Fruit fly (Drosophila melanogaster) ovary, adult (tissue): ENCODE data around the gene ldbr.
A peak's percentile ranks its signal among the peaks of the same experiment; 100 is the strongest.

Experiments used
- CG17801 ChIP-seq: fragments of 200-800 bp; optimal IDR thresholded peaks from 2 replicates; lab custom pipeline; 2019; ENCODE audit warnings: missing biosample characterization, mild to moderate bottlenecking, missing genetic modification characterization, moderate library complexity; ENCODE audit not compliant: partially characterized antibody

The ldbr gene

DNA sequence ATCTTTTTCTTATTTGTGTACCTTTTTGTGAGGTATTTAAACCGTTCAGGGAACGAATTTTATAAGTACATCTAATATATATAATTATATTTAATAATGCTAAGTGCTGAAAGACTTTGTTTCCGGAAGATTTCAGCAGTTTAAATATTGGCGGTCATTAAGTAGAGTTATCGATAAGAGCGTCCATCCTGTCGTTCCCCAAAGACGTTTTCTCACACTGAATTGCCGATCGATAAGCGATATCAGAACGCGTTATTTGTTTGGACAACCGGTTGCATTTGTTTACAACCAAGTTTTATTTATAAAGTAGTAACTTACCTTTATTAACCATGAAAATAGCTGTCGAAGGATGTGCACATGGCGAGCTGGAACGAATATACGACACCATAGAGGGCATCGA lies at the start of gene ldbr:
Gene ldbr (plus strand): TSS at position 238 of the 400 bp plus-strand sequence.
- peak; percentile 34 for TF ChIP-seq CG17801 (GFP tag; lab: Kevin White, UChicago)

DNA sequence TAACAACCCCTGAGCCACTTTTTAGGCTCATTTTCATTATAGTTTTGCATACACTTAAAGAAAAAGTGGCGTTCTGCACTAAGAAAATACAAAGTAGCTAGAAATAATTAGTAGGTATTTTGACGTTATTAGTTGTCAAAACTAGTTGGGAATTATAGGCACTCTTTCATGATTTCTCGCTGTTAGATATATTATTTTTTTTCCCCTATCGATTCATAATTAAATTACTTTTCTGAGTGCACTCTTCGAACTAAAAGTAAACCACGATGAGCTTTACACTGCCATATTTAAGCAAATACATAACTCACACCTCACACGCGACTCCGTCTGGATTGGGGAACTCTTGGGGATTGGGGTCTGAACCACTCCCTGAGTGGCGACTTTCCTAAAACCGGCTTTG lies 48.9 kb upstream of the ldbr start:
- TF ChIP-seq CG17801 (GFP tag; lab: Kevin White, UChicago) = peak; percentile 62

DNA sequence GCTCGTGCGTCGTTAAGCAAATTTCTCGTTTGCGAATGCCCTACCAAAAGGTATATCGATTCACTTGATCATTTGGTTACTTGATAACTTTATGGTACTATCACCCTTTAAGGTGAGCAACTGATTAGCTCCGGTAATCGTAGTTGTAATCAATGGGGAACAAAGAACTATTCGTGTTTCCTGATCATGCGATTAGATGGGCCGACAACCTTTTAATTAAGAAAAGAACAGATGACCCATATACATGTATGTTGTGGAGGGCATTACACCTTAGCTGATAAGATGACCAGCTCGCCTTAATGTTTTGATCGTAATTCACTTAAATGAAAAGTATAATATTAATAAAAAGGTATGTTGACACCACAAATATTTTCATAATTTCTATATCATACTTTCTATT lies 48.3 kb upstream of the ldbr start:
- no peak for TF ChIP-seq CG17801 (GFP tag; lab: Kevin White, UChicago)

DNA sequence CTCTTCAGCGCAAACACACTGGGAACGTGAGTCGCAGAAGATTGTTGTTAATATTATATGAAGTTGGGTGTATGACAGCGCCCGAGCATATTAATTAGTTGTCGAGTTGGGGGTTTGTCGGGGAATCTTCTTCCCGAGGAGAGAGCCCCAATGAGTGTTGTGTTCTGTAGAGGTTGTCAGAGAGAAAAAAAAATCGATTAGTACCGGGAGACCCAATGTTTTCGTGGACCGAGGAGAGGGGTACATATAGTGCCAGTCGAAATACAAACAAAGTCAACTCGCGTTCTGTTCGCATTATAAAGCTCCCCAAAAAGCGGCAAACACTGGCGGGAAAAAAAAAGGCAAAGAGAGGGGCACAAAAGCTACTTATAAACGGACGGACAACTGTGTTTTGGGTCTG lies 47.8 kb upstream of the ldbr start:
- no peak for TF ChIP-seq CG17801 (GFP tag; lab: Kevin White, UChicago)

DNA sequence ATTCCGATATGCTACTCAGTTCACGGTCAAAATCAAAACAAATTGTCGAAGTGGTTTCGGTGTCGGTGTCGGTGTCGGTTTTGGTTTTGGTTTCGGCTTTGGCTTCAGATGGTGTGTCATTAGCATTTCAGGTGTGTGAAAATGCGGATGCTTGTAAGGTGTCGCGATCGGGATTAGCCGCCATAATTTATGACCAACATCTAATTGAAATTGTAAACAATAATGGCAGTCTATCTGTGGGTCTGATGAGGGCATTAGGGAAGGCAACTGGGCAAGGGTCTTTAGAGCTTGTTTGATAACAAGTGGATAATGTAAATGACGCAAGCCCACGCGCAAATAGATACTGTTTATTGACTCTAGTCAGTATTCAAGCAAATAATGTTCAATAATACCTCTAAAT lies 46.7 kb upstream of the ldbr start:
- TF ChIP-seq CG17801 (GFP tag; lab: Kevin White, UChicago) = no peak

DNA sequence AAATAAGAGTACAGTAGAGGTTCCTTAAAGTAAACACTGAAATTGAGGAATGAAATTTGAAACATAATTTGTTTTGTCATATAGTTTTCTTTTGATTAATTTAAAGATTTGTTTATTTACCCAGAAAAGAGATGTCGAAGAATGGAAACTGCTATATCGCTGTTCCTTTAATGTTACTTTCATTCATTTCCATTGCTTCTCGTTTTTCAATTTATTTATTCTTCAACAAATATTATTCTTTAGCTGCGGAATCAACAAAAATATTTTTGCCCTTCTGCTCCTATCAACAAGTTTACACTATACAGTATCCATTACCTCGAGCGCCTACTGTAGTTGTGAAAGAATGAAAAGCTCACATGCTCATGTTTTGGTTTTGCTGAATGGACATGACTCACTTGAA lies 45.5 kb upstream of the ldbr start:
- TF ChIP-seq CG17801 (GFP tag; lab: Kevin White, UChicago) = peak; percentile 57

DNA sequence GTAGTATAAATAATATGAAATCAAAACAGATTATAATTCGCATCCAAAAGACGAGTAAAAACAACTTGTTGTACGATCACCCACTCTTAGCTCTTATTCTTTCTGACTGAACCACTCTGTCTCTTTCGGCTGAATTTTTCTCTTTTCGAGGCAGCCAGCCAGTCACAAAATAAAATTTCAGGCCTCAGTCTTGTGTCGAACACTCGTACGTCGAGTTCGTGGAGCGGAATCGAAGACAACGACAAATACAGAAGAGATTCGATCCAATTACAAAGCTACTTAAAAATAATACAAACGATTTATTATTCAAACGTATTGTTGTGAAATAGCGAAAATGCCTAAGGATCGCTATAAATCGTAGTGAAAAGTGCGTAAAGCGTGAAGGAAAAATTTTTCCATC lies 44.4 kb upstream of the ldbr start:
- peak; percentile 12 for TF ChIP-seq CG17801 (GFP tag; lab: Kevin White, UChicago)

DNA sequence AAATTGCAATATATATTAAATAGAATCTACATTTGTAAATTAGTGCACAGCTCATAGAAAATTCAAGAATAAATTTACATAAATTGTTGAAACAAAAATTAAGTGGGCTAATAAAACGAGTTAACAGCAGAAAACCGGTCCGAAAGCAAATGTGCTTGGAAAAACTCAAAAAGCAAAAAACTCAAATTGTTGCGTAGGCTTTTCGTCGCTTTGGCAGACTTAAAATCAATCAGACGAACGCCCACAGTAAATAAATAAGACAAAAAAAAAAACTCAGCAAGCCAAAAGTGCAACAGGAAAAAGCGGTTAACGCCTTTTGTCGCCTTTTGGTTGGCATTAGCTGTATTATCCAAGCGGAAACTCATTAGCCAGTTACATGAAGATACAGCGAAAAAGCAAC lies 43.7 kb upstream of the ldbr start:
- TF ChIP-seq CG17801 (GFP tag; lab: Kevin White, UChicago) = no peak

DNA sequence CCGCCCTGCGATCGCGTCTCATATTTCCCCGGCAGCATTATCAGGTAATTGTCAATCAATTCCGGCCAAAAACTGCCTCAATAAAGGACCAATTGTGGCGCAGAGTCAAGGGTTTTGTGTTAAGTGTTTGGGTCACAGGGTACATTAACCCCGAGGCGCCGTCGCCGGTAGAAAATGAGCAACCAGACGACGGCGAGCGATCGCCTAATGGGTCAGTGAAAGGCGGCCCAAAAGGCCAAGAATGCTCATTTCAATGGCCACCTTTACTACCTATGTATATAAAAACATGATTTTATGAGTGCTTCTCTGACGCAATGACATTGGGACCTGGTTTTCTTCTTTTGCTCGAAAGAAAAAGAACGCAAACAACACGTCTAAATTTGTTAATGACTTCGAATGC lies 42.0 kb upstream of the ldbr start:
- no peak for TF ChIP-seq CG17801 (GFP tag; lab: Kevin White, UChicago)

DNA sequence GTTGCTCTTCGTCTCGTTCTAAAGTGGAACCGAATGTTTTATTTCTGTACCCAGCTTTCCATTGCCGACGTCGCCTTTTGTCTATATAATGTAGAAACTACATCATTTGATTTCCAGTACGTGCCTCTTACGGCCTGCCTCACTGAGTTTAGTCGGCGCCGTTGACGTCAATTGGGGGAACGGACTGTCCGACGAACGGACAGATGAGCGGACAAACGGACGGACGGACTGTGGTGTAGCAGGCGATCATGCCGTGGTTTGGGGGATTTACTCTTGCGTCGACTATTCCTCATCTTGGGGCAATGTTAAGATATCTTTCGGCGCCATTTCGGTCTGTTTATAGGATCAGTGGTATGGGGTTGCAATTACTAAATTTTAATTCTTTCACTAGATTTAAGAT lies 40.8 kb upstream of the ldbr start:
- TF ChIP-seq CG17801 (GFP tag; lab: Kevin White, UChicago) = no peak

DNA sequence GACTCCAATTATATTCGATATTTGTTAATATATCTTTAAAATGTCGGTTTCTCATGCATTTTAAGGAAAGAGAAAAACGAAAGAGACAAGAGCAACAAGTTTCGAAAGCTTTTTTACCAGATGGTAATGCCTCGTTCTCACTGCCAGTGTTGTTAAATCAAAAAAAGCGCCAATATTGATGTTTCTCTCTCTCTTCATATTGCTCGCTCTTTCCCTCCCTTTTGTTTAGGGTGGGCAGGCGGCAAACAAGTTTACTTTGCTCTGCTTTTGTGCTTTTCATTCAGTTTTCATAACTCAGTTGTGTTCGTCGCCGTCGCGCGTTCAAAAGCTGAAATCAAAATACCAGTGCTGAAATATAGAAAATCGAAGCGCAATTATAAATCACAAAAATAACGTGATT lies 39.8 kb upstream of the ldbr start:
- peak; percentile 26 for TF ChIP-seq CG17801 (GFP tag; lab: Kevin White, UChicago)

DNA sequence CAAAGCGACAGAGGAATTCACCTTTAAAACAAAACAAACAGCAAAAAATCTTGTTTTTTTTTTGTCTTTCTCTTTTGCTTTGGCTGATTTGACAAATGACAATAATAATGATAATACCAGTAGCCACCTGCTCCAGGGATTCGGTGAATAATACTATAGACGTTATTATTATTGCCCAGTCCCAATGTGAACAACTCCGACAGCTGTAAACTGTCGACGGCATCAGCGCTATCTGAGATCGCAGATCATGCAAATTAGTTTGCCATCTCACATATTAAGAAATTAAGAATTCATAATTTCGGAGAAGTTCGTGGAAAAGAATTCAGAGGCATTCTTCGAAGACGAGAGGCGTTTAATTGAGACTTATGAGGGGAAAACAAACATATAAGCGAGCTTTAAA lies 35.4 kb upstream of the ldbr start:
- no peak for TF ChIP-seq CG17801 (GFP tag; lab: Kevin White, UChicago)

DNA sequence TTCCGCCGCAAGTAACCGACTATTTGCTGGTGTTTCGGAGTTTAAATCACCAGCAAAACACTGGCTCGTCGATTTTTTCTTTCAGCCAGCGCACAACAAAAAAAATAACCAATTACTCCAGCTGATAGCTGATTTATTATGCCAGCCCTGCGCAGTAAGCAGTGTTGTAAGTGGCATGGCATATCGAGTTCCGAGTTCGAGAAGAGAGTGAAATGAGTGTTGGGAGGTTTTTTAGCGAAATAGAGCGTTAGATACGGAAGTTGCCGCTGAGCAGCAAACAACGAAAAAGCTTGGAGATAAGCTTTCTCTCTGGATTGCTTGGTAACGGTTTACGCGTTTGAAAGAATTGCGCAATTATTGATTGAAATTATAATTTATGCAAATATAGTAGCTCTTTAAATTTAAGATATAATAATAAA lies 30.0 kb upstream of the ldbr start, which contains the start of gene CG7565:
Gene CG7565 (minus strand): TSS at position 137 of the 419 bp plus-strand sequence.
- TF ChIP-seq CG17801 (GFP tag; lab: Kevin White, UChicago) = peak; percentile 67

DNA sequence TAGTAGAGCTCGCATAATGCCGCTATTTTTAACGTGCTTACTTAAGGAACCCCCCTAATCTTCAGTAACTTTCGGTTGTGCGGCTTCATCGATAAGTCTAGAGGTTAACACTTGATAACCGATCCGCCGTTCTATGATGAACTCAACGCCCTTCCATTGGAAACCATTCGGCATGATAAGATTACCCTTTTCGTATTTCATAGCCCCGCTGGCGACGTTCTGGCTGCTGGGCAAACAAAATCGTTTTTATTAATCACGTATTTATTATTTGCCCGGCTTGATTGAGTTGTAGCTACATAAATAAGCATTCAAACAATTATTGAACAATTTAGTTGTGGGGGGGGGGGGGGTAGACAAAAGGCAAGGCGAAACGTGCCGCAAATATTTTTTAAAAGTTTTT lies 28.1 kb upstream of the ldbr start:
- no peak for TF ChIP-seq CG17801 (GFP tag; lab: Kevin White, UChicago)

DNA sequence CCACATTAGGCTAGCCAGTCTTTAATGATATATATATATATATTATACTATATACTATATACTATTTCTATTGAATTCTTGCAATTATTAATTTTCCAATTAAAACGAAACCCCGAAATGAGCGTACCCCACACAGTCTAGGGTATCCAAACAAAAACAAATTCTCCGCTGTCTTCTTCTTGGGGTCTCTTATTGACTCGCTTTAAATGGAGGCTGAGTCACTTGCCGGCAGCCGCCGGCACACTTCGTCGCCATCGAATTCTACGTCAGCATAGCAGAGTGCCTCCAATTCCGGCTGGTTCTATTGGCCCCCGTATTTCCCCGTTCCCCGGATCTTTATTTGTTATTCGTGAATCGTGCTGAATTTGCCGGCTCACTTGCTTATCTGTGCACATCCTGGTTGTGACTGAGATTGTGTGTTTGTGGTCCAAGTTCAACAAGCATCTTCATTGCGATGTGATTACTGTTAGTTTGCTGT lies 26.9 kb upstream of the ldbr start:
- no peak for TF ChIP-seq CG17801 (GFP tag; lab: Kevin White, UChicago)

DNA sequence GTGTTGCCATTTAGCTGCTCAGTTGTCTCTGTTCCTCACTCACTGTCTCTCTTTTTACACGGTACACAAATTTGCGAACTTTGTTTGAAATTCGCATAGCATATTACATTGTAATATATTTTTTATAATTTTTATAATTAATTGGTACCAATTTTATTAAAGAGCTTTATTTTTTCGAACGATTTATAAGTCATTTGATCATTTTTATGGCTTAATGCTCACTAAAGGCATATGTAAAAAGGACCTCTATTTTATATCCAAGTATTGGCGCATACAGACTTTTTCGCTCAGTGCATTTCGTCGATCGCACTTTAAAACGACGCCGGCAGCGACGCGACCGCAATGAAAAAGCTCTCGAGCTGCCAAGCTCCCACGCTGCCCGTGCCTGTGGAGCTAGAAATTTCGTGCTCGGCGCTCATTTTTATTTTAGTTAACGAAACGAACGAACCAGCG lies 25.5 kb upstream of the ldbr start:
- peak; percentile 91 for TF ChIP-seq CG17801 (GFP tag; lab: Kevin White, UChicago)

DNA sequence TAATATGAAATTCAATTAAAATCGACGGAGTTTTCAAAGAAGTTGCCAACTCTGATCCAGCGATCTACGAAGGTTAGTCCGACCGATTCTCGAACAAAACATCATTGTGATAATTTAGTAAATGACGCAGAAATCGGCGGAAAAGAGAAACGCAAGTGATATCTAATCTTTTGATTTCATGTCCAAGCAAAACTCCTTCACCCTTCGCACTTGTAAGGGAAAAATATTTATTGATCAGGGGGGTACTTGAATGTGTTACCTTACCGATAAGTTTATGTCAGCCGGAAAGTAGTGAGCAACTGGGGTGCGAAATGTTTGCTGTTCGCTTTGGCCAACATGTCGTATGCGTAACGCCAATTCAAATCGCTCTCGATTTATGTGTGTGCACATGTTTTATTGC lies 24.5 kb upstream of the ldbr start:
- TF ChIP-seq CG17801 (GFP tag; lab: Kevin White, UChicago) = no peak
